Worm (Caenorhabditis elegans): Measurements from ENCODE around the gene K02H11.4.

K02H11.4 gene

DNA sequence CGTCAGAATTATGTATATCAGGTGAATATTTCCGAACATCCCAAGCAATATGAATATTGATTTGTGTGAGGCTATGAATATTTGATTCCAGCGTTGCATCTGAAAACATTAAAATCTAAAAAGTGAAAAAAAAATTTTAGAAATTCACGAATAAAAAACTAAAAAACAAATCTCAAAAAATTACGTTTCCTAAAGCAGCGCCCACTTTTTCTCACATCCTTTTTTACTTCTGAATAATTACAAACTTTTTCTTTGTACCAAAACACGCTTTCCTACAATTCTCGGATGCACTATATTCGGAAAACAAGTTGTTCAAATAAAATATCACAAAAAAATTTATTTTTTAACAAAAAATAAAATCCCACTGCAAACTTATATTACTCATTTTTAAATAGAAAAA lies 21.9 kb upstream of the K02H11.4 start, which contains the start of gene srsx-8 (continued):
- TF ChIP-seq lin-26 (GFP tag; IDR thresholded peaks at IDR 0.05) (no peak), lir-1 (GFP tag; conservative IDR thresholded peaks at IDR 0.05) (no peak), efl-1 (GFP tag; optimal IDR thresholded peaks at IDR 0.05) (no peak), bed-2 (GFP tag; IDR thresholded peaks at IDR 0.05) (no peak), Y53G8AR.9 (GFP tag; conservative IDR thresholded peaks at IDR 0.05) (no peak)

DNA sequence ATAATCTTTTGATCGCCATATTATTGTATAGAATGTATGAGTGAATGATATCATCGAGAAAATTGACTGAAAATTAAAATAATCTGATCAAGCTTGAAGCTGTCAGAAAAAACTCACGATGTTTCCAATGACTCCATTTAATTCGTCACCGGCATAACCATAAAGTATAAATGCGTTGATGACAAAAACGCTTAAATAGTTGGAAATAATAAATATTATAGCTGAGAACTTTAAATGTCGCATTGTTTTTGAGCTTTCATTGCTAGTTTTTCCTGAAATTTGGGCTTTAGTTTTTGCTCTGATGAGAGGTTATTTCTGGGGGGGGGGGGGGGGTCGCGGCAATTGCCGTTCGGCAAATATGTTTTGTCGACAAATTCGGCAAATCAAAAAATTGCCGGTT lies 20.1 kb upstream of the K02H11.4 start:
- no peak for TF ChIP-seq ztf-6 (GFP tag; IDR thresholded peaks at IDR 0.05)
- TF ChIP-seq nfya-2 (GFP tag; IDR thresholded peaks at IDR 0.05), result no peak
- no peak for TF ChIP-seq atf-7 (tag; optimal IDR thresholded peaks at IDR 0.05)
- TF ChIP-seq aptf-3 (GFP tag; IDR thresholded peaks at IDR 0.05), result no peak
- TF ChIP-seq B0261.1 (tag; optimal IDR thresholded peaks at IDR 0.05), result no peak
- TF ChIP-seq die-1 (tag; optimal IDR thresholded peaks at IDR 0.05), result no peak
- no peak for TF ChIP-seq pbrm-1 (GFP tag; IDR thresholded peaks at IDR 0.05)
- no peak for TF ChIP-seq mcd-1 (GFP tag; IDR thresholded peaks at IDR 0.05)
- TF ChIP-seq rpc-1 (optimal IDR thresholded peaks at IDR 0.05), result no peak
- TF ChIP-seq rpc-1 (tag; optimal IDR thresholded peaks at IDR 0.05), result no peak
- TF ChIP-seq T07F8.4 (tag; optimal IDR thresholded peaks at IDR 0.05), result no peak
- TF ChIP-seq egl-44 (GFP tag; IDR thresholded peaks at IDR 0.05), result no peak
- no peak for TF ChIP-seq mel-28 (tag; optimal IDR thresholded peaks at IDR 0.05; ENCODE audit: borderline replicate concordance)
- no peak for TF ChIP-seq lin-54 (GFP tag; optimal IDR thresholded peaks at IDR 0.05)
- TF ChIP-seq ztf-25 (GFP tag; IDR thresholded peaks at IDR 0.05), result no peak
- TF ChIP-seq unc-62 (GFP tag; optimal IDR thresholded peaks at IDR 0.05), result no peak
- TF ChIP-seq attf-3 (GFP tag; conservative IDR thresholded peaks at IDR 0.05), result no peak
- no peak for TF ChIP-seq attf-5 (GFP tag; optimal IDR thresholded peaks at IDR 0.05)
- no peak for TF ChIP-seq bed-1 (GFP tag; IDR thresholded peaks at IDR 0.05)
- no peak for TF ChIP-seq hmg-1.2 (GFP tag; IDR thresholded peaks at IDR 0.05)
- no peak for TF ChIP-seq F23B12.7 (tag; optimal IDR thresholded peaks at IDR 0.05; ENCODE audit: insufficient read depth)

DNA sequence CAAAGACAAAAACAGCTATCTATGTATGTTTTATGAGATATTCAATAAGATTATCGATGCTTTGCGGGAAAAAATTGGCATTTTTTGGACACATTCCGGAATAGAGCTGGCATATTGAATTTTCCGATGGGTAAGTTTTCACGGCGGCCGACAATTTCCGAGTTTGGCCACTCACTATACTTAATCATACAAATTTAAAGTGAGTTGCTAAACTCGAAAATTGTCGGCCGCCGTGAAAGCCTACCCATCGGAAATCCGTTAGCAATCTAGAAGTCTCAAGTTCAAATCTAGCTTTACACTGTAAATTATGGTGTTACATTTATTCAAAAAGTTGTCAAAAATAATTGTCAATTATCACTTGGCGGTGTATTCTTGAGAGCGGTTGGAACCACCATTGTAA lies 19.6 kb upstream of the K02H11.4 start:
- no peak for TF ChIP-seq C17E4.6 (GFP tag; IDR thresholded peaks at IDR 0.05)
- TF ChIP-seq atf-7 (tag; optimal IDR thresholded peaks at IDR 0.05), result no peak
- TF ChIP-seq ztf-28 (GFP tag; IDR thresholded peaks at IDR 0.05), result no peak
- TF ChIP-seq snpc-4 (GFP tag; optimal IDR thresholded peaks at IDR 0.05), result no peak
- TF ChIP-seq snpc-4 (tag; optimal IDR thresholded peaks at IDR 0.05), result peak in 3 of 4 experiments; percentile 37 to 87 (median 84)
- peak; percentile 41 for TF ChIP-seq snpc-1.1 (tag; optimal IDR thresholded peaks at IDR 0.05; ENCODE audit: insufficient read depth)

DNA sequence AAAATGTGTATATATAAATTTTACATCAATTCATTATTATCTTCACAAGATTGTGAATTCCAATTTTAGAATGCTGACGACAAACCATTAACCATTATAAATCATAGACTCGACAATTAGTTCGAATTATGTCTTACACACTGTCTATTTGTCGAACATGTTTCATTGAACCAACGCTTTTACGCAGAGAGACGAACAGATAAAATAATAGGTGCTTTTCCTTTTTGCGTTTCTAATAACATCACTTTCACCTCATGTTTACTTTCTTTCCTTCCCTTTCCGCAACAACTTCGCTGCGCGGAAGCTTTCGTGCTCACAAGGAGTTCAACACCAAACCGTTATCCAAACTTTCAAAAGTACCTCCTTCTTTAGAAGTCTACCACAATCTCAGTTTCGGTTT lies 16.8 kb upstream of the K02H11.4 start, which contains the start of gene F52F10.2:
Gene F52F10.2, plus strand, starts transcription at position 301 of the 400 bp plus-strand sequence.
- TF ChIP-seq B0261.1 (tag; optimal IDR thresholded peaks at IDR 0.05), result no peak
- no peak for TF ChIP-seq hrde-1 (tag; optimal IDR thresholded peaks at IDR 0.05; ENCODE audit: borderline replicate concordance)
- TF ChIP-seq T07F8.4 (tag; optimal IDR thresholded peaks at IDR 0.05), result no peak
- no peak for TF ChIP-seq mel-28 (tag; optimal IDR thresholded peaks at IDR 0.05; ENCODE audit: borderline replicate concordance)
- TF ChIP-seq ama-1 (optimal IDR thresholded peaks at IDR 0.05), result no peak
- TF ChIP-seq ama-1 (GFP tag; optimal IDR thresholded peaks at IDR 0.05), result no peak
- TF ChIP-seq chd-7 (tag; optimal IDR thresholded peaks at IDR 0.05), result no peak
- no peak for TF ChIP-seq F52B5.7 (tag; optimal IDR thresholded peaks at IDR 0.05)
- TF ChIP-seq ceh-27 (GFP tag; optimal IDR thresholded peaks at IDR 0.05), result no peak
- no peak for TF ChIP-seq F55B11.4 (tag; optimal IDR thresholded peaks at IDR 0.05; ENCODE audit: borderline replicate concordance, insufficient read depth)
- TF ChIP-seq hlh-12 (tag; optimal IDR thresholded peaks at IDR 0.05), result no peak
- no peak for TF ChIP-seq fkh-3 (tag; optimal IDR thresholded peaks at IDR 0.05)
- TF ChIP-seq ztf-18 (tag; optimal IDR thresholded peaks at IDR 0.05), result no peak
- no peak for TF ChIP-seq F49E8.2 (tag; optimal IDR thresholded peaks at IDR 0.05; ENCODE audit: insufficient read depth)
- no peak for TF ChIP-seq F57A8.1 (GFP tag; optimal IDR thresholded peaks at IDR 0.05)
- no peak for TF ChIP-seq lin-40 (tag; optimal IDR thresholded peaks at IDR 0.05)
- no peak for TF ChIP-seq tbx-9 (tag; optimal IDR thresholded peaks at IDR 0.05; ENCODE audit: borderline replicate concordance)
- no peak for TF ChIP-seq hmg-20 (GFP tag; IDR thresholded peaks at IDR 0.05)
- TF ChIP-seq nhr-27 (tag; optimal IDR thresholded peaks at IDR 0.05), result no peak

Data from whole organism, young adult.